Fruit fly (Drosophila melanogaster) whole organism, wandering third instar larva: ENCODE data around the gene moi.

Experiments used
- CG9705 ChIP-seq: fragments of 200-800 bp; sonication (Bioruptor generic); optimal IDR thresholded peaks from 2 replicates; lab custom pipeline; 2018; ENCODE audit warnings: missing biosample characterization, mild to moderate bottlenecking, missing genetic modification characterization
- Myc ChIP-seq: fragments of >200 bp; optimal IDR thresholded peaks from 2 replicates; lab custom pipeline; 2017
- OdsH ChIP-seq: fragments of 200-800 bp; sonication (Bioruptor generic); optimal IDR thresholded peaks from 2 replicates; lab custom pipeline; 2016; ENCODE audit warnings: missing biosample characterization, mild to moderate bottlenecking, missing genetic modification characterization
- dl ChIP-seq, 2 experiments: fragments of 175-275, 200-275 bp in 1 of 2; fragments of 200-275 bp in 1 of 2; sonication (Bioruptor generic); optimal IDR thresholded peaks; lab custom pipeline; 2018; ENCODE audit warnings: mild to moderate bottlenecking in 2 of 2, missing biosample characterization in 2 of 2, missing genetic modification characterization in 2 of 2, moderate library complexity in 2 of 2; ENCODE audit not compliant: partially characterized antibody in 2 of 2, insufficient read depth in 1 of 2
- dsf ChIP-seq: sonication (Bioruptor generic); optimal IDR thresholded peaks from 2 replicates; lab custom pipeline; 2016; ENCODE audit warnings: missing biosample characterization, missing genetic modification characterization, borderline replicate concordance
- fru ChIP-seq: fragments of 200-800 bp; sonication (Bioruptor generic); optimal IDR thresholded peaks from 3 replicates; lab custom pipeline; 2016; ENCODE audit warnings: missing biosample characterization, mild to moderate bottlenecking, missing genetic modification characterization
- jim ChIP-seq: fragments of 175-275, 200-325 bp; sonication (Bioruptor generic); optimal IDR thresholded peaks from 2 replicates; lab custom pipeline; 2016; ENCODE audit warnings: missing biosample characterization, mild to moderate bottlenecking, missing genetic modification characterization
- lola ChIP-seq: fragments of >200 bp; optimal IDR thresholded peaks from 2 replicates; lab custom pipeline; 2017; ENCODE audit warnings: missing biosample characterization, missing genetic modification characterization
- pan ChIP-seq: fragments of >200 bp; optimal IDR thresholded peaks from 2 replicates; lab custom pipeline; 2017
- woc ChIP-seq: sonication (Bioruptor generic); optimal IDR thresholded peaks from 2 replicates; lab custom pipeline; 2016; ENCODE audit warnings: missing biosample characterization, mild to moderate bottlenecking, missing genetic modification characterization

DNA sequence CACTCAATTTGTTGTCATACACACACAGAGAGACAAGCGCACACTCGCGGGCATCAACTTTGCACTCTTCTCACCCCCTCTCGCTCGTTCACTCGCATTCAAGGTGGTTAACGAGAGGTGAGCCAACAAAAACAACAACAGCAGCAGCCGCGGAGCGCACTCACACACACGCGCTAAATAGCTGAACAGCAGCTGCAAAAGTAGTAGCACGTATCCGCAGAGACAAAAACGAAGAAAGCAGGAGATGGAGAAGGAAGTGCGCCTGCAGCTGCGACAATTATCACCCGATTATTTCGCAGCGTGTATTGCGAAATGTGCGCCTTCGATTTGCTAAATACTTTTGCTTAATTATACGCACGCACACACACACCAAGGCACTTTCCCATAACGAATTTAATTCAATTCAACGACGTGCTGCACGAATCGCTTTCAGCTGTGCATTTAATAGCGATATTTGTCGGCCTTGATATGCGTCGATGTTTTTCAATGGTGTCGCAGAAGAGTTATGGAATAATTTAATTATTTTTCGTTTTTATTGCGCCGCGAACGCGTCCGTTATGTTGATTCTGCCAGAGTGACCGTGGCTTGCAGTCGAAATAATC is 43.1 kb downstream of the moi start:
- TF ChIP-seq woc (GFP tag; lab: Kevin White, UChicago) = no peak
- peak; percentile 89 for TF ChIP-seq jim (GFP tag; lab: Kevin White, UChicago)
- TF ChIP-seq Myc (lab: Kevin White, UChicago) = no peak
- no peak for TF ChIP-seq CG9705
- TF ChIP-seq lola (GFP tag; lab: Kevin White, UChicago) = no peak
- no peak for TF ChIP-seq pan
- TF ChIP-seq dsf = no peak
- peak in 1 of 2 experiments; percentile 29 for TF ChIP-seq dl (GFP tag; optimal IDR thresholded peaks at IDR 0.05; lab: Kevin White, UChicago; ENCODE audit: insufficient read depth in 1 of 2, partially characterized antibody in 2 of 2)
- peak; percentile 32 for TF ChIP-seq OdsH
- TF ChIP-seq fru = peak; percentile 23
